Fruit fly (Drosophila melanogaster): Measurements from ENCODE around the gene IntS12.

DNA sequence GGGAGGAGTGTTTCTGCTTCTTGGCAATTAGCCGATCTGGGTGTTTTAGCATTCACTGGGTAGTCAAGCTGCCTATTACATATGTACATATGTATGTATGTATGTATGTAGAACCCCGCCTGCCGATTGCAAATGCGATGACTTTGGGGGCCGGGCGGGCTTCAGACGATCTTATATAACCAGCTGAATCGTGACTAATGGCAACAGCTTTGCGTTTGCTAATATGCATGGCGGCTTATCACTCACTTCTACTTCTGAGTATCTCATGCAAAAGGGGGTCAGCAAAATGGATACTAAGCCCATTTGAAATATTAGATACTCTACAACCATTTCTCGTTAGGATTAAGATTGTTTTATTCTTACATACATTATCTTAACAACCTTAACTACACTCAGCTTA is 33.1 kb downstream of the IntS12 start:
- TF ChIP-seq CG15336 (GFP tag; IDR thresholded peaks at IDR 0.05) (0 out of 2 replicates have a peak, but pooled peaks have one; percentile 11), CG6854 (GFP tag; optimal IDR thresholded peaks at IDR 0.05) (no peak), Sox14 (GFP tag; optimal IDR thresholded peaks at IDR 0.05) (no peak), CG6163 (GFP tag; IDR thresholded peaks at IDR 0.05) (no peak)

Measured in whole organism, prepupa.